Fruit fly (Drosophila melanogaster) whole organism, prepupa: ENCODE measurements around the gene GatA.

Source experiments
- CG10631 ChIP-seq: fragments of 200-800 bp; sonication (Bioruptor generic); optimal IDR thresholded peaks from 2 replicates; lab custom pipeline; 2016; ENCODE audit warnings: missing biosample characterization, missing genetic modification characterization
- CG10669 ChIP-seq: fragments of 200-800 bp; sonication (Bioruptor generic); optimal IDR thresholded peaks from 3 replicates; lab custom pipeline; 2018; ENCODE audit warnings: missing biosample characterization, mild to moderate bottlenecking, missing genetic modification characterization, moderate library complexity
- CG11294 ChIP-seq: fragments of 200-800 bp; sonication (Bioruptor generic); IDR thresholded peaks from 2 replicates; pipeline ENCODE4 v1.3.6; 2022; ENCODE audit warnings: missing biosample characterization, missing genetic modification characterization
- CG11762 ChIP-seq: fragments of 200-800 bp; sonication (Bioruptor generic); optimal IDR thresholded peaks from 3 replicates; lab custom pipeline; 2016; ENCODE audit warnings: missing biosample characterization, missing genetic modification characterization; ENCODE audit not compliant: insufficient read depth
- CG11902 ChIP-seq: fragments of 200-800 bp; sonication (Bioruptor generic); optimal IDR thresholded peaks from 3 replicates; lab custom pipeline; 2016; ENCODE audit warnings: missing biosample characterization, missing genetic modification characterization
- CG15336 ChIP-seq: fragments of 200-800 bp; sonication (Bioruptor generic); IDR thresholded peaks from 2 replicates; pipeline ENCODE4 v1.3.6; 2022; ENCODE audit warnings: missing biosample characterization, missing genetic modification characterization
- CG31627 ChIP-seq: fragments of 200-800 bp; sonication (Bioruptor generic); optimal IDR thresholded peaks from 3 replicates; lab custom pipeline; 2016; ENCODE audit warnings: missing biosample characterization, missing genetic modification characterization
- CG32006 ChIP-seq: fragments of 200-800 bp; sonication (Bioruptor generic); optimal IDR thresholded peaks from 3 replicates; lab custom pipeline; 2017; ENCODE audit warnings: missing biosample characterization, mild to moderate bottlenecking, missing genetic modification characterization
- CG34406 ChIP-seq: fragments of 200-800 bp; sonication (Bioruptor generic); optimal IDR thresholded peaks from 3 replicates; lab custom pipeline; 2016; ENCODE audit warnings: missing biosample characterization, missing genetic modification characterization
- CG3919 ChIP-seq: fragments of 200-800 bp; sonication (Bioruptor generic); optimal IDR thresholded peaks from 3 replicates; lab custom pipeline; 2016; ENCODE audit warnings: missing biosample characterization, missing genetic modification characterization
- CG4318 ChIP-seq: fragments of 200-800 bp; sonication (Bioruptor generic); optimal IDR thresholded peaks from 3 replicates; lab custom pipeline; 2017; ENCODE audit warnings: missing biosample characterization, mild to moderate bottlenecking, missing genetic modification characterization
- CG6163 ChIP-seq: fragments of 200-800 bp; sonication (Bioruptor generic); IDR thresholded peaks from 3 replicates; pipeline ENCODE4 v1.3.6; 2022; ENCODE audit warnings: missing biosample characterization, missing genetic modification characterization
- CG6276 ChIP-seq: fragments of 200-800 bp; sonication (Bioruptor generic); optimal IDR thresholded peaks from 2 replicates; lab custom pipeline; 2017; ENCODE audit warnings: missing biosample characterization, mild to moderate bottlenecking, missing genetic modification characterization
- CG6808 ChIP-seq: fragments of 200-800 bp; sonication (Bioruptor generic); optimal IDR thresholded peaks from 3 replicates; lab custom pipeline; 2017; ENCODE audit warnings: missing biosample characterization, missing genetic modification characterization, mild to moderate bottlenecking, moderate library complexity, missing genetic modification reagents
- CG7368 ChIP-seq: fragments of 200-800 bp; sonication (Bioruptor generic); optimal IDR thresholded peaks from 3 replicates; lab custom pipeline; 2016; ENCODE audit warnings: missing biosample characterization, missing genetic modification characterization
- CG8119 ChIP-seq: fragments of 200-800 bp; sonication (Bioruptor generic); IDR thresholded peaks from 3 replicates; pipeline ENCODE4 v1.3.6; 2022; ENCODE audit warnings: missing biosample characterization, missing genetic modification characterization
- CG8632 ChIP-seq: fragments of 200-800 bp; sonication (Bioruptor generic); optimal IDR thresholded peaks from 3 replicates; lab custom pipeline; 2016; ENCODE audit warnings: missing biosample characterization, missing genetic modification characterization
- Eip75B ChIP-seq: fragments of 200-800 bp; sonication (Bioruptor generic); optimal IDR thresholded peaks from 3 replicates; lab custom pipeline; 2016; ENCODE audit warnings: missing biosample characterization, missing genetic modification characterization
- Eip78C ChIP-seq: fragments of 200-800 bp; sonication (Bioruptor generic); peaks from one replicate; lab custom pipeline; 2016; ENCODE audit warnings: missing biosample characterization, missing genetic modification characterization
- Ets21C ChIP-seq: fragments of 200-800 bp; sonication (Bioruptor generic); optimal IDR thresholded peaks from 3 replicates; lab custom pipeline; 2016; ENCODE audit warnings: missing biosample characterization, missing genetic modification characterization
- Ets96B ChIP-seq: fragments of 200-800 bp; optimal IDR thresholded peaks from 2 replicates; lab custom pipeline; 2019; ENCODE audit warnings: missing biosample characterization, mild to moderate bottlenecking, missing genetic modification characterization, moderate library complexity
- Gug ChIP-seq: fragments of 200-800 bp; sonication (Bioruptor generic); IDR thresholded peaks from 2 replicates; pipeline ENCODE4 v1.3.6; 2022; ENCODE audit warnings: missing biosample characterization, missing genetic modification characterization
- Hr39 ChIP-seq: fragments of 200-800 bp; sonication (Bioruptor generic); optimal IDR thresholded peaks from 2 replicates; lab custom pipeline; 2016; ENCODE audit warnings: missing biosample characterization, missing genetic modification characterization
- Hr4 ChIP-seq: fragments of 200-800 bp; sonication (Bioruptor generic); optimal IDR thresholded peaks from 3 replicates; lab custom pipeline; 2016; ENCODE audit warnings: missing biosample characterization, missing genetic modification characterization
- Met ChIP-seq: fragments of 200-800 bp; sonication (Bioruptor generic); optimal IDR thresholded peaks from 3 replicates; lab custom pipeline; 2016; ENCODE audit warnings: missing biosample characterization, missing genetic modification characterization
- OdsH ChIP-seq: fragments of 200-800 bp; sonication (Bioruptor generic); optimal IDR thresholded peaks from 3 replicates; lab custom pipeline; 2016; ENCODE audit warnings: missing biosample characterization, missing genetic modification characterization
- Smox ChIP-seq: fragments of 200-800 bp; sonication (Bioruptor generic); optimal IDR thresholded peaks from 3 replicates; lab custom pipeline; 2016; ENCODE audit warnings: missing biosample characterization, missing genetic modification characterization
- Sox14 ChIP-seq: fragments of 200-800 bp; sonication (Bioruptor generic); optimal IDR thresholded peaks from 3 replicates; lab custom pipeline; 2016; ENCODE audit warnings: missing biosample characterization, missing genetic modification characterization
- Sox15 ChIP-seq: fragments of 200-800 bp; sonication (Bioruptor generic); optimal IDR thresholded peaks from 3 replicates; lab custom pipeline; 2016; ENCODE audit warnings: missing biosample characterization, missing genetic modification characterization
- achi ChIP-seq: fragments of 200-800 bp; sonication (Bioruptor generic); optimal IDR thresholded peaks from 3 replicates; lab custom pipeline; 2016; ENCODE audit warnings: missing biosample characterization, missing genetic modification characterization
- acj6 ChIP-seq: fragments of 200-800 bp; sonication (Bioruptor generic); optimal IDR thresholded peaks from 3 replicates; lab custom pipeline; 2016; ENCODE audit warnings: missing biosample characterization, missing genetic modification characterization
- dac ChIP-seq: fragments of 200-800 bp; sonication (Bioruptor generic); optimal IDR thresholded peaks from 2 replicates; lab custom pipeline; 2017; ENCODE audit warnings: missing biosample characterization, mild to moderate bottlenecking, missing genetic modification characterization
- dsx ChIP-seq: fragments of 200-800 bp; optimal IDR thresholded peaks from 3 replicates; lab custom pipeline; 2019; ENCODE audit warnings: missing biosample characterization, mild to moderate bottlenecking, missing genetic modification characterization, moderate library complexity; ENCODE audit not compliant: poor library complexity, severe bottlenecking
- esn ChIP-seq: fragments of 200-800 bp; sonication (Bioruptor generic); optimal IDR thresholded peaks from 2 replicates; lab custom pipeline; 2016; ENCODE audit warnings: missing biosample characterization, mild to moderate bottlenecking, missing genetic modification characterization, moderate library complexity
- fd59A ChIP-seq: fragments of 200-800 bp; sonication (Bioruptor generic); optimal IDR thresholded peaks from 2 replicates; lab custom pipeline; 2017; ENCODE audit warnings: missing biosample characterization, mild to moderate bottlenecking, missing genetic modification characterization, missing genetic modification reagents
- fd85E ChIP-seq: fragments of 200-800 bp; sonication (Bioruptor generic); optimal IDR thresholded peaks from 3 replicates; lab custom pipeline; 2016; ENCODE audit warnings: missing biosample characterization, missing genetic modification characterization
- lz ChIP-seq: fragments of 200-800 bp; sonication (Bioruptor generic); optimal IDR thresholded peaks from 3 replicates; lab custom pipeline; 2016; ENCODE audit warnings: missing biosample characterization, missing genetic modification characterization
- net ChIP-seq: fragments of 200-800 bp; sonication (Bioruptor generic); optimal IDR thresholded peaks from 3 replicates; lab custom pipeline; 2016; ENCODE audit warnings: missing biosample characterization, missing genetic modification characterization
- pdm3 ChIP-seq: fragments of 200-800 bp; sonication (Bioruptor generic); optimal IDR thresholded peaks from 3 replicates; lab custom pipeline; 2016; ENCODE audit warnings: missing biosample characterization, missing genetic modification characterization
- salr ChIP-seq, 2 experiments: fragments of 200-800 bp; sonication (Bioruptor generic); optimal IDR thresholded peaks; 3 replicates each; lab custom pipeline; 2016 to 2018; ENCODE audit warnings: missing biosample characterization in 2 of 2, missing genetic modification characterization in 2 of 2, mild to moderate bottlenecking in 1 of 2
- spab ChIP-seq: fragments of 200-800 bp; sonication (Bioruptor generic); optimal IDR thresholded peaks from 2 replicates; lab custom pipeline; 2017; ENCODE audit warnings: missing biosample characterization, mild to moderate bottlenecking, missing genetic modification characterization, missing genetic modification reagents
- svp ChIP-seq: fragments of 200-800 bp; sonication (Bioruptor generic); peaks from one replicate; lab custom pipeline; 2016; ENCODE audit warnings: missing biosample characterization, missing genetic modification characterization
- vri ChIP-seq: fragments of 200-800 bp; sonication (Bioruptor generic); optimal IDR thresholded peaks from 3 replicates; lab custom pipeline; 2016; ENCODE audit warnings: missing biosample characterization, mild to moderate bottlenecking, missing genetic modification characterization

GatA gene

dm6 chr3R:18987428-18988416 lies 40.9 kb downstream of the GatA start (continued):
- TF ChIP-seq dac (GFP tag; lab: Kevin White, UChicago), result no peak
- no peak for TF ChIP-seq dsx (GFP tag; lab: Kevin White, UChicago)
- TF ChIP-seq salr (GFP tag; optimal IDR thresholded peaks at IDR 0.05; lab: Kevin White, UChicago), result no peak
- peak; percentile 61; the same call in 1 of the 2 replicates for TF ChIP-seq CG15336 (GFP tag; lab: Robert Waterston, UW)
- peak; percentile 39 for TF ChIP-seq CG6276
- peak; percentile 51 for TF ChIP-seq CG6808 (GFP tag; lab: Kevin White, UChicago)
- TF ChIP-seq fd85E (GFP tag; lab: Kevin White, UChicago), result no peak
- peak; percentile 25 for TF ChIP-seq CG4318 (GFP tag; lab: Kevin White, UChicago)
- TF ChIP-seq Hr4 (GFP tag; lab: Kevin White, UChicago), result peak; percentile 47
- TF ChIP-seq Eip75B (GFP tag; lab: Kevin White, UChicago), result no peak

dm6 chr3R:18986089-18986887 lies 42.4 kb downstream of the GatA start:
- TF ChIP-seq dsx (GFP tag; lab: Kevin White, UChicago) (no peak), Sox14 (GFP tag; lab: Kevin White, UChicago) (peak; percentile 51), lz (GFP tag; lab: Kevin White, UChicago) (peak; percentile 3), pdm3 (GFP tag; lab: Kevin White, UChicago) (peak; percentile 30), CG15336 (GFP tag; lab: Robert Waterston, UW) (peak; percentile 52), acj6 (GFP tag; lab: Kevin White, UChicago) (peak; percentile 41), CG7368 (GFP tag; lab: Kevin White, UChicago) (no peak), CG11762 (GFP tag; lab: Kevin White, UChicago) (no peak), CG32006 (peak; percentile 47), CG10669 (no peak), CG11294 (GFP tag; lab: Robert Waterston, UW) (peak; percentile 33; the same call in 1 of the 2 replicates), CG6163 (GFP tag; lab: Robert Waterston, UW) (no peak; the same call in 2 of the 3 replicates), salr (GFP tag; optimal IDR thresholded peaks at IDR 0.05; lab: Kevin White, UChicago) (peak in 1 of 2 experiments; percentile 17), OdsH (GFP tag; lab: Kevin White, UChicago) (peak; percentile 51), Ets21C (GFP tag; lab: Kevin White, UChicago) (no peak), CG34406 (GFP tag; lab: Kevin White, UChicago) (peak; percentile 34), Sox15 (no peak), Gug (GFP tag; lab: Robert Waterston, UW) (0 out of 2 replicates have a peak, but pooled peaks have one; percentile 29), CG10631 (no peak), Eip75B (GFP tag; lab: Kevin White, UChicago) (no peak), esn (GFP tag; lab: Kevin White, UChicago) (no peak), svp (peak; percentile 83), vri (GFP tag; lab: Kevin White, UChicago) (no peak), Ets96B (tag; lab: Kevin White, UChicago) (peak; percentile 1), CG8119 (peak; percentile 38; the same call in 1 of the 3 replicates), CG4318 (GFP tag; lab: Kevin White, UChicago) (peak; percentile 5), fd59A (GFP tag; lab: Kevin White, UChicago) (peak; percentile 2), net (peak; percentile 13), CG3919 (GFP tag; lab: Kevin White, UChicago) (no peak), fd85E (GFP tag; lab: Kevin White, UChicago) (no peak), Smox (GFP tag; lab: Kevin White, UChicago) (peak; percentile 16), Hr4 (GFP tag; lab: Kevin White, UChicago) (peak; percentile 30), achi (peak; percentile 39), CG8632 (peak; percentile 23), Eip78C (GFP tag; lab: Kevin White, UChicago) (peak; percentile 68), CG31627 (GFP tag; lab: Kevin White, UChicago) (peak; percentile 0), Met (GFP tag; lab: Kevin White, UChicago) (peak; percentile 16), dac (GFP tag; lab: Kevin White, UChicago) (no peak), CG6276 (peak; percentile 42), CG11902 (GFP tag; lab: Kevin White, UChicago) (no peak), Hr39 (GFP tag; lab: Kevin White, UChicago) (peak; percentile 33), spab (GFP tag; lab: Kevin White, UChicago) (no peak)
